Fruit fly (Drosophila melanogaster) whole organism, pupa: ENCODE results near the gene CG31697.

ENCODE experiments used
- CG14655 ChIP-seq: fragments of 200-800 bp; sonication (Bioruptor generic); optimal IDR thresholded peaks from 3 replicates; lab custom pipeline; 2017; ENCODE audit warnings: mild to moderate bottlenecking, missing biosample characterization, missing genetic modification reagents, missing genetic modification characterization
- CG32121 ChIP-seq: fragments of 200-800 bp; sonication (Bioruptor generic); IDR thresholded peaks from 2 replicates; pipeline ENCODE4 v1.3.6; 2022; ENCODE audit warnings: missing biosample characterization, missing genetic modification characterization
- CG34367 ChIP-seq: fragments of 200-800 bp; sonication (Bioruptor generic); optimal IDR thresholded peaks from 2 replicates; lab custom pipeline; 2018; ENCODE audit warnings: missing biosample characterization, mild to moderate bottlenecking, missing genetic modification characterization
- CG4496 ChIP-seq: fragments of 200-800 bp; sonication (Bioruptor generic); IDR thresholded peaks from 3 replicates; pipeline ENCODE4 v1.3.6; 2022; ENCODE audit warnings: missing biosample characterization, missing genetic modification characterization
- CG8159 ChIP-seq: fragments of 200-800 bp; sonication (Bioruptor generic); optimal IDR thresholded peaks from 3 replicates; lab custom pipeline; 2018; ENCODE audit warnings: missing biosample characterization, mild to moderate bottlenecking, missing genetic modification characterization, moderate library complexity
- CG8301 ChIP-seq: fragments of 200-800 bp; sonication (Bioruptor generic); optimal IDR thresholded peaks from 2 replicates; lab custom pipeline; 2018; ENCODE audit warnings: missing biosample characterization, mild to moderate bottlenecking, missing genetic modification characterization
- CG9948 ChIP-seq: fragments of 200-800 bp; sonication (Bioruptor generic); optimal IDR thresholded peaks from 2 replicates; lab custom pipeline; 2018; ENCODE audit warnings: missing biosample characterization, mild to moderate bottlenecking, missing genetic modification characterization, moderate library complexity
- Ets98B ChIP-seq: fragments of 200-800 bp; sonication (Bioruptor generic); IDR thresholded peaks from 2 replicates; pipeline ENCODE4 v1.3.6; 2022; ENCODE audit warnings: missing biosample characterization, missing genetic modification characterization
- Snoo ChIP-seq: fragments of 200-800 bp; sonication (Bioruptor generic); optimal IDR thresholded peaks from 3 replicates; lab custom pipeline; 2017; ENCODE audit warnings: missing biosample characterization, mild to moderate bottlenecking, missing genetic modification characterization, inconsistent platforms
- fd96Ca ChIP-seq: fragments of 200-800 bp; sonication (Bioruptor generic); IDR thresholded peaks from 3 replicates; pipeline ENCODE4 v1.3.6; 2022; ENCODE audit warnings: missing biosample characterization, missing genetic modification characterization
- gl ChIP-seq: fragments of 200-800 bp; sonication (Bioruptor generic); optimal IDR thresholded peaks from 2 replicates; lab custom pipeline; 2018; ENCODE audit warnings: missing biosample characterization, mild to moderate bottlenecking, missing genetic modification characterization

dm6 chr2L:19582185-19582584 is 46.9 kb downstream of the CG31697 start, which contains the start of gene Hakai:
- TF ChIP-seq fd96Ca (GFP tag; lab: Robert Waterston, UW) (peak; percentile 70), CG8159 (tag; lab: Kevin White, UChicago) (peak; percentile 29), CG8301 (tag; lab: Kevin White, UChicago) (no peak), CG14655 (GFP tag; lab: Kevin White, UChicago) (no peak), CG4496 (0 out of 3 replicates have a peak, but pooled peaks have one; percentile 60), Snoo (tag; lab: Kevin White, UChicago) (peak; percentile 37), CG34367 (tag; lab: Kevin White, UChicago) (no peak), CG9948 (no peak), CG32121 (no peak), gl (tag; lab: Kevin White, UChicago) (no peak), Ets98B (0 out of 2 replicates have a peak, but pooled peaks have one; percentile 7)
